Worm (Caenorhabditis elegans) whole organism, L2 larva: ENCODE data around the gene C50F4.4.

Source experiments
- C34F6.9 ChIP-seq: fragments of 150-350 bp; optimal IDR thresholded peaks from 2 replicates; lab custom pipeline; 2014; ENCODE audit warnings: missing biosample characterization, missing genetic modification characterization
- R02D3.7 ChIP-seq: fragments of 150-350 bp; optimal IDR thresholded peaks from 2 replicates; lab custom pipeline; 2014; ENCODE audit warnings: missing biosample characterization, missing genetic modification characterization
- Y55F3AM.14 ChIP-seq: fragments of 200-800 bp; sonication (Bioruptor generic); optimal IDR thresholded peaks from 2 replicates; lab custom pipeline; 2018; ENCODE audit warnings: mild to moderate bottlenecking, missing genetic modification characterization, missing compliant biosample characterization
- ZK546.5 ChIP-seq: sonication (generic microtip); optimal IDR thresholded peaks from 2 replicates; lab custom pipeline; 2017; ENCODE audit warnings: missing biosample characterization, missing genetic modification characterization
- alr-1 ChIP-seq: fragments of 150-350 bp; optimal IDR thresholded peaks from 2 replicates; lab custom pipeline; 2014; ENCODE audit warnings: missing biosample characterization, missing genetic modification characterization
- ama-1 ChIP-seq: fragments of 150-350 bp; optimal IDR thresholded peaks from 2 replicates; lab custom pipeline; 2018; ENCODE audit warnings: inconsistent platforms
- blmp-1 ChIP-seq: sonication (generic microtip); optimal IDR thresholded peaks from 2 replicates; lab custom pipeline; 2017; ENCODE audit warnings: missing genetic modification characterization, mild to moderate bottlenecking, missing compliant biosample characterization, antibody characterized with exemption, moderate library complexity; ENCODE audit not compliant: insufficient read depth
- ceh-82 ChIP-seq: fragments of 150-350 bp; optimal IDR thresholded peaks from 2 replicates; lab custom pipeline; 2014; ENCODE audit warnings: missing biosample characterization, missing genetic modification characterization
- crh-2 ChIP-seq: sonication (generic microtip); optimal IDR thresholded peaks from 2 replicates; lab custom pipeline; 2017; ENCODE audit warnings: missing biosample characterization, missing genetic modification characterization
- dmd-4 ChIP-seq: sonication (generic microtip); optimal IDR thresholded peaks from 2 replicates; lab custom pipeline; 2017; ENCODE audit warnings: missing biosample characterization, missing genetic modification characterization
- egl-27 ChIP-seq: sonication (generic microtip); optimal IDR thresholded peaks from 3 replicates; lab custom pipeline; 2017; ENCODE audit warnings: missing biosample characterization, missing genetic modification reagents, missing genetic modification characterization
- elt-3 ChIP-seq: sonication (generic microtip); optimal IDR thresholded peaks from 2 replicates; lab custom pipeline; 2017; ENCODE audit warnings: missing biosample characterization, missing genetic modification characterization
- fos-1 ChIP-seq: fragments of 150-350 bp; optimal IDR thresholded peaks from 2 replicates; lab custom pipeline; 2014; ENCODE audit warnings: missing biosample characterization, missing genetic modification characterization
- gmeb-1 ChIP-seq: fragments of 150-350 bp; optimal IDR thresholded peaks from 2 replicates; lab custom pipeline; 2014; ENCODE audit warnings: missing biosample characterization, missing genetic modification characterization
- lin-11 ChIP-seq: fragments of 150-350 bp; sonication (generic microtip); optimal IDR thresholded peaks from 2 replicates; lab custom pipeline; 2014; ENCODE audit warnings: missing biosample characterization, missing genetic modification characterization, inconsistent platforms, mixed read lengths
- lin-13 ChIP-seq: fragments of 150-350 bp; optimal IDR thresholded peaks from 2 replicates; lab custom pipeline; 2014; ENCODE audit warnings: missing biosample characterization, missing genetic modification reagents, missing genetic modification characterization
- lin-39 ChIP-seq: fragments of 150-350 bp; optimal IDR thresholded peaks from 2 replicates; lab custom pipeline; 2014; ENCODE audit warnings: missing biosample characterization, missing genetic modification reagents, missing genetic modification characterization
- lsy-2 ChIP-seq, 2 experiments: fragments of 150-350 bp in 1 of 2; sonication (generic microtip) in 1 of 2; optimal IDR thresholded peaks; 2 replicates each; lab custom pipeline; 2014 to 2017; ENCODE audit warnings: missing biosample characterization in 2 of 2, missing genetic modification characterization in 2 of 2
- mab-5 ChIP-seq: fragments of 150-350 bp; optimal IDR thresholded peaks from 2 replicates; lab custom pipeline; 2014; ENCODE audit warnings: missing biosample characterization, missing genetic modification characterization
- mdl-1 ChIP-seq, 2 experiments: fragments of 150-350 bp in 1 of 2; sonication (generic microtip) in 1 of 2; optimal IDR thresholded peaks; 2 replicates each; lab custom pipeline; 2017; ENCODE audit warnings: missing biosample characterization in 2 of 2, missing genetic modification characterization in 2 of 2
- nhr-11 ChIP-seq: fragments of 150-350 bp; optimal IDR thresholded peaks from 2 replicates; lab custom pipeline; 2014; ENCODE audit warnings: missing biosample characterization, missing genetic modification characterization
- nhr-12 ChIP-seq: fragments of 150-350 bp; optimal IDR thresholded peaks from 2 replicates; lab custom pipeline; 2014; ENCODE audit warnings: missing biosample characterization, missing genetic modification characterization
- nhr-129 ChIP-seq: fragments of 150-350 bp; optimal IDR thresholded peaks from 2 replicates; lab custom pipeline; 2014; ENCODE audit warnings: missing biosample characterization, missing genetic modification characterization
- nhr-21 ChIP-seq: fragments of 150-350 bp; optimal IDR thresholded peaks from 2 replicates; lab custom pipeline; 2014; ENCODE audit warnings: missing biosample characterization, missing genetic modification characterization
- nhr-23 ChIP-seq: fragments of 150-350 bp; optimal IDR thresholded peaks from 2 replicates; lab custom pipeline; 2014; ENCODE audit warnings: missing biosample characterization, missing genetic modification reagents, missing genetic modification characterization
- nhr-237 ChIP-seq: fragments of 150-350 bp; optimal IDR thresholded peaks from 2 replicates; lab custom pipeline; 2014; ENCODE audit warnings: missing biosample characterization, missing genetic modification characterization
- nhr-25 ChIP-seq: fragments of 150-350 bp; sonication (generic microtip); optimal IDR thresholded peaks from 3 replicates; lab custom pipeline; 2014; ENCODE audit warnings: missing biosample characterization, missing genetic modification characterization
- nhr-6 ChIP-seq: fragments of 150-350 bp; optimal IDR thresholded peaks from 2 replicates; lab custom pipeline; 2014; ENCODE audit warnings: missing biosample characterization, missing genetic modification characterization
- nhr-77 ChIP-seq: fragments of 150-350 bp; optimal IDR thresholded peaks from 2 replicates; lab custom pipeline; 2014; ENCODE audit warnings: missing biosample characterization, missing genetic modification characterization
- skn-1 ChIP-seq: sonication (generic microtip); optimal IDR thresholded peaks from 2 replicates; lab custom pipeline; 2017; ENCODE audit warnings: missing biosample characterization, missing genetic modification characterization
- sma-9 ChIP-seq, 2 experiments: fragments of 150-350 bp in 1 of 2; sonication (generic microtip) in 1 of 2; optimal IDR thresholded peaks; 2 replicates each; lab custom pipeline; 2014 to 2016; ENCODE audit warnings: missing genetic modification characterization in 2 of 2, mild to moderate bottlenecking in 1 of 2, missing biosample characterization in 1 of 2, missing compliant biosample characterization in 1 of 2, missing genetic modification reagents in 1 of 2, moderate library complexity in 1 of 2
- snpc-4 ChIP-seq: fragments of 150-350 bp; optimal IDR thresholded peaks from 2 replicates; lab custom pipeline; 2014; ENCODE audit warnings: missing biosample characterization, missing genetic modification characterization
- unc-39 ChIP-seq: fragments of 150-350 bp; optimal IDR thresholded peaks from 2 replicates; lab custom pipeline; 2014; ENCODE audit warnings: missing biosample characterization, missing genetic modification characterization
- unc-55 ChIP-seq: fragments of 150-350 bp; sonication (generic microtip); optimal IDR thresholded peaks from 3 replicates; lab custom pipeline; 2014; ENCODE audit warnings: missing biosample characterization, missing genetic modification reagents, missing genetic modification characterization
- unc-62 ChIP-seq: fragments of 150-350 bp; optimal IDR thresholded peaks from 2 replicates; lab custom pipeline; 2014; ENCODE audit warnings: missing biosample characterization, missing genetic modification reagents, missing genetic modification characterization
- zag-1 ChIP-seq: fragments of 150-350 bp; optimal IDR thresholded peaks from 2 replicates; lab custom pipeline; 2014; ENCODE audit warnings: missing biosample characterization, missing genetic modification characterization
- ztf-1 ChIP-seq: fragments of 200-800 bp; sonication (Bioruptor generic); conservative IDR thresholded peaks from 2 replicates; pipeline ENCODE4 v1.3.6; 2022; ENCODE audit warnings: missing genetic modification characterization, missing compliant biosample characterization
- ztf-4 ChIP-seq: fragments of 150-350 bp; optimal IDR thresholded peaks from 2 replicates; lab custom pipeline; 2014; ENCODE audit warnings: missing biosample characterization, missing genetic modification characterization

C50F4.4 gene

DNA sequence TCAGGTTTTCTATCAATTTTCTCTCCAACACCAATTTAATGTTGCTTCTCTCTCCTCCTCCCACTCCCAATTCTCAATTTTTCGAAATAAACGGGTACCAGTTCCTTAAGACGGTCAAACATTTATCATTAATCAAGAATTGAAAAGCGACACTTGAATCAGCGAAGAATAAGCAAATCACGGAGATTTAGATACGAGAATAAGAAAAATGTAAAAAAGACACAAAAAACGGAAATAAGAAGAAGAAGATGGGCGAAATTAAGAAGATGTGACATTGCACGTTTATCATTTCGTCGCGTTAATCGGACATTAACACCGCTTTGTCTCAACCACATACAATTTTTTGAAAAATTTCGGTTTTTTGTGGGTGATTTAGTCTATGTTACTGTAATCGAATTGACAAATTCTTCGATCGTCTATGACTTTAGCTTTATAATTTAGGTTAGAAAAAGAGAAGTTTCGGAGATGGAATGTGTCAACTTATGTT, 32.1 kb upstream of the C50F4.4 start, which contains the start of gene haao-1:
Gene haao-1 (plus strand): TSS at position 437 of the 487 bp plus-strand sequence.
- TF ChIP-seq lsy-2 (tag; optimal IDR thresholded peaks at IDR 0.05; lab: Kevin White, UChicago) (no peak), elt-3 (tag; lab: Kevin White, UChicago) (no peak), R02D3.7 (tag; lab: Kevin White, UChicago) (no peak), crh-2 (tag; lab: Kevin White, UChicago) (no peak), lin-39 (tag; lab: Kevin White, UChicago) (no peak), nhr-129 (no peak), lin-11 (no peak), nhr-21 (no peak), mdl-1 (tag; optimal IDR thresholded peaks at IDR 0.05; lab: Kevin White, UChicago) (no peak), nhr-12 (tag; lab: Kevin White, UChicago) (no peak), fos-1 (tag; lab: Kevin White, UChicago) (no peak), snpc-4 (no peak), egl-27 (tag; lab: Kevin White, UChicago) (no peak), nhr-6 (tag; lab: Kevin White, UChicago) (no peak), ztf-1 (no peak), ceh-82 (tag; lab: Kevin White, UChicago) (no peak)

DNA sequence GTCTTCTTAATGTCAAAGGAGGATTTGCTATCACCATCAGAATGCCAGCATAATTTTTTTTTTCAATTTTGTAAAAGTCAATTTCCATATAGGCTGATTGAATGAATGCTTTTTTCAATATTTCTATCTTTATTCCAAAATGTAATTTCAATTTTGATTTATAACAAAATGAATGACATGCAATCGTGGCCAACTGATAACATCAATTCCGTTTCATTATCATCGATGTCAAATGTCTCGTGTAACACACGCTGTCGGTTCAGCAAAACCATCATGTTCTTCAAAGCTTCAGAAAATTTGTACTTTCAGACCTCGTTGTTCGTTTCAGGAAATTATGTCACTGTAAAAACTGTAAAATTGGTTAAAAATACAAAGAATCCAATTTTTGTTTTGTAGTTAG, 29.6 kb upstream of the C50F4.4 start:
- TF ChIP-seq C34F6.9 (no peak), lin-39 (tag; lab: Kevin White, UChicago) (no peak), R02D3.7 (tag; lab: Kevin White, UChicago) (no peak), ama-1 (lab: Kevin White, UChicago) (no peak), snpc-4 (no peak), nhr-23 (tag; lab: Kevin White, UChicago) (no peak), lin-11 (no peak), nhr-11 (tag; lab: Kevin White, UChicago) (no peak), nhr-237 (tag; lab: Kevin White, UChicago) (no peak), gmeb-1 (tag; lab: Kevin White, UChicago) (no peak), nhr-25 (no peak), blmp-1 (tag; lab: Kevin White, UChicago) (no peak), lin-13 (GFP tag; lab: Kevin White, UChicago) (no peak), nhr-6 (tag; lab: Kevin White, UChicago) (no peak), dmd-4 (no peak), zag-1 (tag; lab: Kevin White, UChicago) (no peak), elt-3 (tag; lab: Kevin White, UChicago) (no peak), mdl-1 (tag; optimal IDR thresholded peaks at IDR 0.05; lab: Kevin White, UChicago) (peak in 1 of 2 experiments; percentile 13), ZK546.5 (tag; lab: Kevin White, UChicago) (no peak), unc-62 (no peak), unc-55 (no peak), alr-1 (no peak), fos-1 (tag; lab: Kevin White, UChicago) (peak; percentile 78), ceh-82 (tag; lab: Kevin White, UChicago) (no peak), nhr-77 (no peak), mab-5 (tag; lab: Kevin White, UChicago) (no peak), crh-2 (tag; lab: Kevin White, UChicago) (peak; percentile 10), sma-9 (GFP tag; optimal IDR thresholded peaks at IDR 0.05; lab: Kevin White, UChicago) (peak; percentile 30), sma-9 (tag; optimal IDR thresholded peaks at IDR 0.05; lab: Kevin White, UChicago) (no peak), lsy-2 (tag; optimal IDR thresholded peaks at IDR 0.05; lab: Kevin White, UChicago) (no peak), nhr-12 (tag; lab: Kevin White, UChicago) (no peak), unc-39 (tag; lab: Kevin White, UChicago) (no peak), skn-1 (tag; lab: Kevin White, UChicago) (no peak), ztf-4 (tag; lab: Kevin White, UChicago) (no peak), ztf-1 (no peak), Y55F3AM.14 (GFP tag; lab: Kevin White, UChicago) (no peak)
- TF ChIP-seq, all 48 proteins: peak for 4

ce11 chrV:9507742-9508141, 28.8 kb upstream of the C50F4.4 start, which contains the start of gene acs-14:
acs-14 (plus strand) TSS chrV:9508132.
- TF ChIP-seq fos-1 (tag; lab: Kevin White, UChicago): peak; percentile 17
- no peak for TF ChIP-seq nhr-6 (tag; lab: Kevin White, UChicago)
